Worm (Caenorhabditis elegans): ENCODE data around the gene F59A6.11.

Gene F59A6.11

DNA sequence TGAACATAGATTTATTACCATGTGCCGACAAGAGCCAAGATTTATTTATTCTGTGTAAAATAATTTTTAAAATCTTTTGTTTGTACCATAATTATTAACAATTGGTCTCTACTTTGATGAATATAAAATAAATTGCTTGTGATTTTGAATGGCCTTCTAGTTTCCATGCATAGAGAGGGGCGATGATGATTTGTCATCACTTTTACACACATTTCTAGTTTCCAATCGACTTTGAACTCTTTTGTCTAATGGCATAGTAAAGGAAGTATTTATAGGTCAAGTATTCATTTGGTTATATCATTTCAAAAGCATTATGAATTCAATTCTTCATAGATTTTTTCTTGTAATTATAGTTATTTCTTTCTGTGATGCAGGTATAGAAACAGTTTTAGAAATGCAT, 5.1 kb upstream of the F59A6.11 start, which contains the start of gene F59A6.10:
Gene F59A6.10, plus strand, starts transcription at position 301 of the 400 bp plus-strand sequence.
- TF ChIP-seq egl-13 (tag; optimal IDR thresholded peaks at IDR 0.05) (no peak), Y116A8C.19 (tag; optimal IDR thresholded peaks at IDR 0.05; ENCODE audit: borderline replicate concordance) (no peak), nhr-47 (tag; optimal IDR thresholded peaks at IDR 0.05) (no peak), lin-39 (tag; optimal IDR thresholded peaks at IDR 0.05) (no peak), unc-62 (GFP tag; optimal IDR thresholded peaks at IDR 0.05) (no peak)

DNA sequence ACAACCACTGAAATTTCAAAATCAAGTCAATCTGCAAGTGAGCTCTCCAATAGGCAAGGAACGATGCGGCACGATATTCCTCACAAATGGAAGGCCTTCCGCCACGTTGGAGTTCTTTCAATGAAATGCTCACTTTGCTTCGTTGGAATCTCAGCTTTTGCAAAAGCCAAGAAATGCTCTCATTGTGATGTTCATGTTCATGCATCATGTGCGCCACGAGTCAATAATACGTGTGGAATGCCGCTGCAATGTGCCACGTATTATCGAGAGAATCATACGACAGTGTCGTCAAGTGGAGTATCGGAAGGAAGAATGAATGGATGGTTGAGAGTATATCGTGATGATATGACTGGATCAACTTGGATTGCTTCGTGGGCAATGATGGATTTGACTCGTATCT, 3.3 kb upstream of the F59A6.11 start:
- TF ChIP-seq efl-1 (optimal IDR thresholded peaks at IDR 0.05) (no peak), efl-1 (GFP tag; optimal IDR thresholded peaks at IDR 0.05 in 1 of 2) (peak in 1 of 2 experiments; percentile 94), unc-86 (tag; optimal IDR thresholded peaks at IDR 0.05) (no peak)

DNA sequence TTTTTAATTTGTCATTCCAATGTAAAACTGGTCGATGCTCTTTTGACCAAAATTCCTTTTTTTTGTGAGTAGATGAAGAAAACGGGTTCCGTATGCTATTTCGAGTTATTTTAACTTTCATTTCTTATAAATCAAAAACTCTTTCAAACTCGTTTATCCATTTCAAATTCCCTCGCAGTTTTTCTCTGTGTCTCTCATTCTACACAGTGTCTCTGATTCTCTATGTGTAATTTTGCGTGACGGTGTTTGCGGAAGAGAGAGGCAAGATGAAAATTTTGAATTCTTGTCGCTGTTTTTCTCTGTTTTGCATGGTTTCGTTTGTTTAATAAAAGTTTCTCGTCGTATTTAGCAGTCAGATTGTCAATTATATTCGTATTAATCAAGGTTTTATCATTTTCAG, 565 bp upstream of the F59A6.11 start, which contains the start of gene citk-2:
Gene citk-2, plus strand, starts transcription at position 399 of the 400 bp plus-strand sequence.
- TF ChIP-seq lin-35 (GFP tag; optimal IDR thresholded peaks at IDR 0.05), result peak; percentile 100
- TF ChIP-seq ceh-8 (GFP tag; optimal IDR thresholded peaks at IDR 0.05), result peak; percentile 88
- TF ChIP-seq snu-23 (GFP tag; optimal IDR thresholded peaks at IDR 0.05), result peak; percentile 96
- peak; percentile 37 for TF ChIP-seq zag-1 (tag; optimal IDR thresholded peaks at IDR 0.05)
- peak; percentile 41; the same call in 1 of the 2 replicates for TF ChIP-seq unc-98 (GFP tag; IDR thresholded peaks at IDR 0.05)
- TF ChIP-seq hlh-17 (GFP tag; optimal IDR thresholded peaks at IDR 0.05; ENCODE audit: borderline replicate concordance), result no peak
- peak; percentile 80 for TF ChIP-seq mab-9 (GFP tag; IDR thresholded peaks at IDR 0.05)
- peak; percentile 73 for TF ChIP-seq zip-4 (GFP tag; optimal IDR thresholded peaks at IDR 0.05)
- no peak for TF ChIP-seq blmp-1 (tag; optimal IDR thresholded peaks at IDR 0.05)
- TF ChIP-seq hlh-4 (tag; optimal IDR thresholded peaks at IDR 0.05), result no peak
- no peak for TF ChIP-seq nhr-28 (tag; optimal IDR thresholded peaks at IDR 0.05)
- TF ChIP-seq grh-1 (GFP tag; IDR thresholded peaks at IDR 0.05), result peak; percentile 95
- TF ChIP-seq ceh-88 (GFP tag; IDR thresholded peaks at IDR 0.05), result peak; percentile 63
- TF ChIP-seq skn-1 (tag; optimal IDR thresholded peaks at IDR 0.05), result peak; percentile 94
- peak; percentile 77 for TF ChIP-seq lin-15B (tag; optimal IDR thresholded peaks at IDR 0.05)
- no peak for TF ChIP-seq alr-1 (tag; optimal IDR thresholded peaks at IDR 0.05; ENCODE audit: borderline replicate concordance)
- peak; percentile 66 for TF ChIP-seq fkh-8 (tag; optimal IDR thresholded peaks at IDR 0.05)
- TF ChIP-seq ceh-82 (tag; optimal IDR thresholded peaks at IDR 0.05), result peak; percentile 74 to 90 (median 88)
- TF ChIP-seq nhr-90 (tag; optimal IDR thresholded peaks at IDR 0.05; ENCODE audit: poor library complexity), result peak; percentile 93
- no peak for TF ChIP-seq sptf-1 (tag; optimal IDR thresholded peaks at IDR 0.05)
- TF ChIP-seq rnt-1 (tag; optimal IDR thresholded peaks at IDR 0.05), result peak; percentile 97
- peak; percentile 92 for TF ChIP-seq unc-86 (tag; optimal IDR thresholded peaks at IDR 0.05)
- TF ChIP-seq egl-27 (tag; optimal IDR thresholded peaks at IDR 0.05), result peak in 1 of 2 experiments; percentile 1
- peak; percentile 67 for TF ChIP-seq fkh-4 (tag; optimal IDR thresholded peaks at IDR 0.05; ENCODE audit: borderline replicate concordance)
- no peak for TF ChIP-seq ets-5 (GFP tag; IDR thresholded peaks at IDR 0.05)
- TF ChIP-seq fkh-10 (GFP tag; optimal IDR thresholded peaks at IDR 0.05), result peak; percentile 21
- peak; percentile 95 for TF ChIP-seq swsn-7 (tag; optimal IDR thresholded peaks at IDR 0.05)
- peak in 2 of 6 experiments; percentile 76 to 91 for TF ChIP-seq elt-3 (tag; optimal IDR thresholded peaks at IDR 0.05)
- peak; percentile 90 for TF ChIP-seq ztf-4 (tag; optimal IDR thresholded peaks at IDR 0.05)
- TF ChIP-seq sox-4 (tag; optimal IDR thresholded peaks at IDR 0.05), result no peak
- TF ChIP-seq unc-30 (tag; optimal IDR thresholded peaks at IDR 0.05), result no peak
- peak; percentile 79 for TF ChIP-seq lin-13 (GFP tag; optimal IDR thresholded peaks at IDR 0.05)
- peak; percentile 94 for TF ChIP-seq dsc-1 (tag; optimal IDR thresholded peaks at IDR 0.05)
- peak; percentile 85 for TF ChIP-seq lir-3 (tag; optimal IDR thresholded peaks at IDR 0.05; ENCODE audit: poor library complexity)
- TF ChIP-seq unc-130 (tag; optimal IDR thresholded peaks at IDR 0.05), result peak; percentile 59
- TF ChIP-seq nhr-84 (tag; optimal IDR thresholded peaks at IDR 0.05), result peak; percentile 58
- TF ChIP-seq aha-1 (tag; optimal IDR thresholded peaks at IDR 0.05), result peak; percentile 50
- peak; percentile 96 for TF ChIP-seq nhr-71 (tag; optimal IDR thresholded peaks at IDR 0.05)
- peak; percentile 84 for TF ChIP-seq irx-1 (tag; optimal IDR thresholded peaks at IDR 0.05)
- no peak for TF ChIP-seq Y116A8C.19 (tag; optimal IDR thresholded peaks at IDR 0.05; ENCODE audit: borderline replicate concordance)
- TF ChIP-seq nhr-11 (tag; optimal IDR thresholded peaks at IDR 0.05), result peak; percentile 86
- peak; percentile 50 for TF ChIP-seq nhr-237 (tag; optimal IDR thresholded peaks at IDR 0.05)
- TF ChIP-seq nhr-20 (tag; optimal IDR thresholded peaks at IDR 0.05), result peak; percentile 95
